Worm (Caenorhabditis elegans) whole organism, late embryonic: ENCODE data around the gene F40F8.11.

Experiments
- C08G9.2 ChIP-seq: sonication (generic microtip); optimal IDR thresholded peaks from 2 replicates; lab custom pipeline; 2016; ENCODE audit warnings: mild to moderate bottlenecking, missing genetic modification characterization, moderate library complexity, missing compliant biosample characterization
- F13H6.1 ChIP-seq: sonication (generic microtip); optimal IDR thresholded peaks from 2 replicates; lab custom pipeline; 2016; ENCODE audit warnings: missing genetic modification characterization, missing compliant biosample characterization
- K09A11.1 ChIP-seq: sonication (generic microtip); optimal IDR thresholded peaks from 2 replicates; lab custom pipeline; 2017; ENCODE audit warnings: antibody characterized with exemption, mild to moderate bottlenecking, missing genetic modification characterization, missing compliant biosample characterization; ENCODE audit not compliant: insufficient read depth
- Y22D7AL.16 ChIP-seq: sonication (generic microtip); optimal IDR thresholded peaks from 2 replicates; lab custom pipeline; 2016; ENCODE audit warnings: missing genetic modification characterization, missing compliant biosample characterization
- ceh-2 ChIP-seq: sonication (generic microtip); optimal IDR thresholded peaks from 2 replicates; lab custom pipeline; 2016; ENCODE audit warnings: missing genotype, missing genetic modification characterization, missing compliant biosample characterization
- ceh-22 ChIP-seq: sonication (generic microtip); optimal IDR thresholded peaks from 2 replicates; lab custom pipeline; 2017; ENCODE audit warnings: missing biosample characterization, missing genetic modification characterization
- ceh-45 ChIP-seq: fragments of 200-800 bp; sonication (Bioruptor generic); IDR thresholded peaks from 2 replicates; pipeline ENCODE4 v1.3.6; 2022; ENCODE audit warnings: missing genetic modification reagents, missing genetic modification characterization, missing compliant biosample characterization
- ceh-6 ChIP-seq: fragments of 200-800 bp; sonication (Bioruptor generic); optimal IDR thresholded peaks from 2 replicates; lab custom pipeline; 2018; ENCODE audit warnings: mild to moderate bottlenecking, missing genetic modification characterization, missing compliant biosample characterization
- ceh-9 ChIP-seq: sonication (generic microtip); optimal IDR thresholded peaks from 2 replicates; lab custom pipeline; 2016; ENCODE audit warnings: mild to moderate bottlenecking, missing genetic modification characterization, inconsistent platforms, missing compliant biosample characterization
- che-1 ChIP-seq: sonication (generic microtip); optimal IDR thresholded peaks from 2 replicates; lab custom pipeline; 2016; ENCODE audit warnings: mild to moderate bottlenecking, missing genetic modification characterization, missing compliant biosample characterization
- dmd-4 ChIP-seq: sonication (generic microtip); optimal IDR thresholded peaks from 2 replicates; lab custom pipeline; 2016; ENCODE audit warnings: borderline replicate concordance, missing genetic modification characterization, missing compliant biosample characterization
- fkh-6 ChIP-seq: sonication (generic microtip); optimal IDR thresholded peaks from 2 replicates; lab custom pipeline; 2016; ENCODE audit warnings: missing genetic modification characterization, missing compliant biosample characterization
- gmeb-2 ChIP-seq: sonication (generic microtip); optimal IDR thresholded peaks from 2 replicates; lab custom pipeline; 2016; ENCODE audit warnings: missing genetic modification characterization, inconsistent platforms, missing compliant biosample characterization
- hlh-15 ChIP-seq: sonication (generic microtip); optimal IDR thresholded peaks from 2 replicates; lab custom pipeline; 2016; ENCODE audit warnings: missing genetic modification characterization, missing compliant biosample characterization
- hlh-6 ChIP-seq: sonication (generic microtip); optimal IDR thresholded peaks from 2 replicates; lab custom pipeline; 2016; ENCODE audit warnings: missing genotype, missing genetic modification characterization, missing compliant biosample characterization
- lin-11 ChIP-seq: fragments of 200-800 bp; sonication (Bioruptor generic); optimal IDR thresholded peaks from 2 replicates; lab custom pipeline; 2018; ENCODE audit warnings: mild to moderate bottlenecking, missing genetic modification characterization, missing compliant biosample characterization
- mec-3 ChIP-seq: sonication (generic microtip); optimal IDR thresholded peaks from 2 replicates; lab custom pipeline; 2016; ENCODE audit warnings: borderline replicate concordance, missing genetic modification characterization, missing compliant biosample characterization
- nfya-1 ChIP-seq: sonication (generic microtip); optimal IDR thresholded peaks from 2 replicates; lab custom pipeline; 2017; ENCODE audit warnings: missing genetic modification characterization, mild to moderate bottlenecking, missing compliant biosample characterization, antibody characterized with exemption, moderate library complexity
- nhr-11 ChIP-seq: fragments of 150-350 bp; optimal IDR thresholded peaks from 2 replicates; lab custom pipeline; 2014; ENCODE audit warnings: missing biosample characterization, missing genetic modification characterization
- npax-4 ChIP-seq: sonication (generic microtip); optimal IDR thresholded peaks from 2 replicates; lab custom pipeline; 2016; ENCODE audit warnings: missing genetic modification characterization, missing compliant biosample characterization
- pha-2 ChIP-seq: sonication (generic microtip); optimal IDR thresholded peaks from 2 replicates; lab custom pipeline; 2017; ENCODE audit warnings: mild to moderate bottlenecking, missing genetic modification characterization, missing compliant biosample characterization
- pha-4 ChIP-seq: fragments of 150-350 bp; optimal IDR thresholded peaks from 2 replicates; lab custom pipeline; 2018; ENCODE audit warnings: missing biosample characterization, missing genetic modification reagents, missing genetic modification characterization
- pros-1 ChIP-seq: fragments of 150-350 bp; optimal IDR thresholded peaks from 2 replicates; lab custom pipeline; 2014; ENCODE audit warnings: missing biosample characterization, missing genetic modification reagents, missing genetic modification characterization
- rnt-1 ChIP-seq: sonication (generic microtip); optimal IDR thresholded peaks from 2 replicates; lab custom pipeline; 2016; ENCODE audit warnings: missing genetic modification characterization, missing compliant biosample characterization
- sdc-2 ChIP-seq: sonication (generic microtip); optimal IDR thresholded peaks from 2 replicates; lab custom pipeline; 2016; ENCODE audit warnings: missing genotype, missing genetic modification characterization, missing compliant biosample characterization
- sox-2 ChIP-seq: fragments of 200-800 bp; sonication (Bioruptor generic); IDR thresholded peaks from 2 replicates; pipeline ENCODE4 v1.3.6; 2022; ENCODE audit warnings: missing genetic modification reagents, missing genetic modification characterization, missing compliant biosample characterization
- sox-4 ChIP-seq: sonication (generic microtip); optimal IDR thresholded peaks from 2 replicates; lab custom pipeline; 2017; ENCODE audit warnings: mild to moderate bottlenecking, missing genetic modification characterization, inconsistent platforms, missing compliant biosample characterization
- syd-9 ChIP-seq: sonication (generic microtip); optimal IDR thresholded peaks from 2 replicates; lab custom pipeline; 2016; ENCODE audit warnings: mild to moderate bottlenecking, missing genetic modification characterization, moderate library complexity, missing compliant biosample characterization
- tbx-2 ChIP-seq: sonication (generic microtip); optimal IDR thresholded peaks from 2 replicates; lab custom pipeline; 2016; ENCODE audit warnings: missing genetic modification characterization, missing compliant biosample characterization
- unc-3 ChIP-seq, 2 experiments: fragments of 200-800 bp in 1 of 2; sonication (Bioruptor generic) in 1 of 2; sonication (generic microtip) in 1 of 2; conservative IDR thresholded peaks in 1 of 2; optimal IDR thresholded peaks in 1 of 2; 2 replicates each; pipeline versions ENCODE4 v1.3.6 to Lab custom; 2016 to 2022; ENCODE audit warnings: missing compliant biosample characterization in 2 of 2, missing genetic modification characterization in 2 of 2, missing genetic modification reagents in 1 of 2
- unc-42 ChIP-seq: sonication (generic microtip); optimal IDR thresholded peaks from 2 replicates; lab custom pipeline; 2016; ENCODE audit warnings: missing genotype, missing genetic modification characterization, missing compliant biosample characterization
- unc-55 ChIP-seq: sonication (generic microtip); optimal IDR thresholded peaks from 2 replicates; lab custom pipeline; 2017; ENCODE audit warnings: missing biosample characterization, missing genetic modification reagents, missing genetic modification characterization
- unc-86 ChIP-seq: sonication (generic microtip); optimal IDR thresholded peaks from 2 replicates; lab custom pipeline; 2016; ENCODE audit warnings: missing genetic modification characterization, missing compliant biosample characterization
- ztf-16 ChIP-seq: sonication (generic microtip); optimal IDR thresholded peaks from 2 replicates; lab custom pipeline; 2017; ENCODE audit warnings: missing genetic modification characterization, missing compliant biosample characterization

F40F8.11 gene

DNA sequence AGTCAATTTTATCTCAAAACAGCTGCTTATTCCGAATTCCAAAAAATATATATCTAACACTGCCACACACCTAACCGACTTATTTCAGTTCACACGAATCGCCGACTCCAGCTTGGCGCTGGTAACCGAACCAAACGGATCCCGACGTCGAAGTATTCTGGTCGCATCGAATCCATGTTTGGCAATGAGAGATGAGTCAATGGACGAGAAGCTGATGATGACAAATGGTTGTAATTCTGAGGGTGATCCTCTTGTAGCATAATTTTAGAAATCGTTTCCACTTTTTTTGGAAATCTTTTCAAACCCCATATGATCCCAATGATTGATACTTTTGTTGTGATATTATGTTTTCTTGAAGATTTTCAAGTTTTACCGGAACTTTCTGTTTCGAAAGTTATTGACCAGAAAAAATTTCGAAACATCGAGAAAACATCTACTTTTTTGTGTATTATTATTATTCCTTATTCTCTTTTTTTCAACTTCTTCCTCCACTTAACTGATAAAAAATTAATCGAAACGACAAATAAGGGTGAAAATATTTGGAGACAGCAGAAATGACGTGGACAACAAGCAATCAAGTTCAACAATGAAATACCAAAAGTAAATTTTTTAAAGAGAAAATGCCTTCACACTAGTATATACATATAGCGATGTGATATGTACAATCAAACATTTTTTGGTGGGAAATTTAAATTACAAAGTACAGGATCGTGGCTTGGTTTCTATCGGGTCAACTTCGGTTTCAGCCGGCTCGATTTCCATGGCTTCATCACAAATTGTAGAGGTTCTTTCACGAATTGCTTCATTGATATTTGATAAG, 17.7 kb upstream of the F40F8.11 start:
- TF ChIP-seq ceh-6 (GFP tag; lab: Kevin White, UChicago) (no peak), che-1 (no peak), gmeb-2 (no peak), ceh-2 (tag; lab: Kevin White, UChicago) (no peak), lin-11 (tag; lab: Kevin White, UChicago) (no peak), ceh-22 (tag; lab: Kevin White, UChicago) (no peak), nfya-1 (tag; lab: Kevin White, UChicago) (no peak), nhr-11 (tag; lab: Kevin White, UChicago) (no peak), dmd-4 (tag; lab: Kevin White, UChicago) (no peak), npax-4 (tag; lab: Kevin White, UChicago) (no peak), ztf-16 (tag; lab: Kevin White, UChicago) (no peak), rnt-1 (tag; lab: Kevin White, UChicago) (no peak)

DNA sequence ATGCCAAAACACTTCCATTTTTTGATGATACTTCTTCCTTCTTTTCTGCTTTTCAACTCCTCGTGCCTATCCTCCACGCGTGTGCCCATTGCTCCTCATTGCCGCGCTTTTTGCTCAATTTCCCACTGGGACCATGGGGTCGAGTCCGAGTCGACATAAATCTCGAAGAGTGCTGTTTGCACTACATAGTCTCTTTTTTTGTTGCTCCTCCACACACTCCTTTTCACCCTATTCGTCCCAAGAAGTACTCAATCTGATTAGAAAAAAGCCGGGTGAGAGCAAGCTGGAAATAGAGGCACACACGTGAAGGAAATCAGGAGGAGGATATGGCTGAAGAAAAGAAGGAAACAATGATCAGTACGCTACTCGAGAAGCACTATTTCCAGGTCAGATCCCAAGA, 10.2 kb upstream of the F40F8.11 start, which contains the start of gene arrd-6:
TSS of gene arrd-6 (plus strand) at position 169 of the 400 bp plus-strand sequence.
- no peak for TF ChIP-seq sdc-2 (tag; lab: Kevin White, UChicago)
- TF ChIP-seq sox-4 (tag; lab: Kevin White, UChicago): no peak
- no peak for TF ChIP-seq syd-9 (tag; lab: Kevin White, UChicago)
- no peak for TF ChIP-seq ceh-45 (GFP tag; lab: Robert Waterston, UW)
- no peak for TF ChIP-seq unc-3 (GFP tag; conservative IDR thresholded peaks at IDR 0.05; lab: Robert Waterston, UW)
- TF ChIP-seq unc-3 (tag; optimal IDR thresholded peaks at IDR 0.05; lab: Kevin White, UChicago): no peak
- no peak for TF ChIP-seq hlh-15 (tag; lab: Kevin White, UChicago)
- no peak for TF ChIP-seq ztf-16 (tag; lab: Kevin White, UChicago)
- no peak for TF ChIP-seq ceh-6 (GFP tag; lab: Kevin White, UChicago)
- TF ChIP-seq lin-11 (tag; lab: Kevin White, UChicago): no peak
- no peak for TF ChIP-seq fkh-6
- TF ChIP-seq tbx-2 (tag; lab: Kevin White, UChicago): no peak
- TF ChIP-seq unc-55: no peak
- no peak for TF ChIP-seq F13H6.1 (tag; lab: Kevin White, UChicago)
- TF ChIP-seq hlh-6 (tag; lab: Kevin White, UChicago): no peak
- TF ChIP-seq mec-3: no peak
- TF ChIP-seq K09A11.1 (tag; lab: Kevin White, UChicago): no peak

DNA sequence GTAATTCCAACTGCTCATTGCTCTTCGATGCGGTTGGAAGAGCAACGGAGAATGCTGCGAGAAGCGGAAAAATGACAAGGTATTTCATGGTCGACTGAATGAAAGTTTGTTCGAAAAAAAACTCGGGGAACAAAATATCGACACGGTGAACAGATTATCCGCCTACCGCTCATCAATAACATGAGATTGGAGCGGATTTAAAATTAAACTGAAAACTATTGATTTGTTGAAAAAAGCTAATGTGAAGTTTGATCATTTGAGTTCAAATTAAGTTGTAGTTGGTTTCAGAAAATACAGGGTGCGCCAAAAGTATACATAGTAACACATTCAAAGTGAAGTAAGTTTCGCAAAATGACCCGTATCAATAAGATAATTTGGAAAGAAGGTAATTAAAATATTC, 7.8 kb upstream of the F40F8.11 start, which contains the start of gene F40F8.4:
TSS of gene F40F8.4 (minus strand) at position 101 of the 400 bp plus-strand sequence.
- TF ChIP-seq pha-4 (no peak), F13H6.1 (tag; lab: Kevin White, UChicago) (no peak), unc-55 (no peak), C08G9.2 (tag; lab: Kevin White, UChicago) (no peak), ceh-9 (no peak), unc-42 (tag; lab: Kevin White, UChicago) (no peak), unc-3 (GFP tag; conservative IDR thresholded peaks at IDR 0.05; lab: Robert Waterston, UW) (no peak), unc-3 (tag; optimal IDR thresholded peaks at IDR 0.05; lab: Kevin White, UChicago) (no peak), npax-4 (tag; lab: Kevin White, UChicago) (no peak), pha-2 (tag; lab: Kevin White, UChicago) (no peak)

DNA sequence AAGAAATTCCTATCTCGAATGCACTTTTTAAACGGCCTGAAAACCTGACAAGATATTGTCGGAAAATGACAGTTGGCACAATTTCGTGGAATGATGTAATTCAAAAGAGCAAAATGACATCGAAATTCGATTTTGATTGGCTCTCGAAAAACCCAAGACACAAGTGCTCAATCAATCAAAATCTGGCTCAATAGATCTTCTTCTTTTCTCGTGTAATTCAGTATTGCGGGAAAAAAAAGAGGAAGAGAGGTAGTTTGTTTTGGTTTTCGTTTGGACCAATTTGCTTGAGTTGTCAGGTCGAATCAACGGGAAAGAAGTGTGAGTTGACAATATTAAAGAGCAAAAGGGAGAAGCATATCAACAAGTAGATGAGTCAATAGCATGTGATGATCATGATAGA, 3.4 kb upstream of the F40F8.11 start:
- TF ChIP-seq Y22D7AL.16 (no peak), unc-55 (peak; percentile 76)

DNA sequence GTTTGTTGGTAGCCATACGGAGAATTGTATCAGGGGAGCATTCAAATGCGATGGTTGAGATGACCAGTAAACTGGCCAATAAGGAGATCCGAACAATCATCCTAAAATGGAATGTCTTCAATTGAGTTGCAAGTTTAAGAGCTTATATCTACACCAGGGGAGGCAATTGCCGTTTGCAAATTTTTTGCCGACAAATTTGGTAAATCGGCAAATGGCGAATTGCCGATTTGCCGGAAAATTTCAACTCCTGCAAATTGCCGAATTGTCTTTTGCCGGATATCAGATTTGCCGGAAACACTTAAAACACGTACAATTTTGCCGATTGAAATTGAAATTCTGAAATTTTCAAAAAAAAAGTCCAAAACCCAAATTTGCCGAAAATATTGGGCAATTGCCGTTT, 2.4 kb upstream of the F40F8.11 start, which contains the start of gene F40F8.5:
TSS of gene F40F8.5 (minus strand) at position 101 of the 400 bp plus-strand sequence.
- TF ChIP-seq mec-3 (no peak), sox-2 (GFP tag; lab: Robert Waterston, UW) (no peak), tbx-2 (tag; lab: Kevin White, UChicago) (no peak), sox-4 (tag; lab: Kevin White, UChicago) (no peak), unc-86 (no peak), pros-1 (tag; lab: Kevin White, UChicago) (no peak)
